Fruit fly (Drosophila melanogaster) whole organism, prepupa: ENCODE data around the gene CG4456.

Source experiments
- Blimp-1 ChIP-seq: fragments of 200-800 bp; sonication (Bioruptor generic); optimal IDR thresholded peaks from 3 replicates; lab custom pipeline; 2017; ENCODE audit warnings: missing biosample characterization, missing genetic modification characterization, mild to moderate bottlenecking, moderate library complexity, missing genetic modification reagents
- Met ChIP-seq: fragments of 200-800 bp; sonication (Bioruptor generic); optimal IDR thresholded peaks from 3 replicates; lab custom pipeline; 2016; ENCODE audit warnings: missing biosample characterization, missing genetic modification characterization
- Sox102F ChIP-seq: fragments of 200-800 bp; sonication (Bioruptor generic); optimal IDR thresholded peaks from 2 replicates; lab custom pipeline; 2016; ENCODE audit warnings: missing biosample characterization, mild to moderate bottlenecking, missing genetic modification characterization
- eg ChIP-seq: fragments of 200-800 bp; sonication (Bioruptor generic); IDR thresholded peaks from 3 replicates; pipeline ENCODE4 v1.3.6; 2022; ENCODE audit warnings: missing biosample characterization, missing genetic modification characterization
- vri ChIP-seq: fragments of 200-800 bp; sonication (Bioruptor generic); optimal IDR thresholded peaks from 3 replicates; lab custom pipeline; 2016; ENCODE audit warnings: missing biosample characterization, mild to moderate bottlenecking, missing genetic modification characterization

dm6 chr3L:9355555-9355954 is 17.0 kb upstream of the CG4456 start:
- TF ChIP-seq vri (GFP tag; lab: Kevin White, UChicago) (peak; percentile 39), Blimp-1 (GFP tag; lab: Kevin White, UChicago) (no peak), eg (no peak), Met (GFP tag; lab: Kevin White, UChicago) (no peak), Sox102F (no peak)
